Worm (Caenorhabditis elegans): ENCODE measurements around the gene ZK1307.9.

The ZK1307.9 gene

DNA sequence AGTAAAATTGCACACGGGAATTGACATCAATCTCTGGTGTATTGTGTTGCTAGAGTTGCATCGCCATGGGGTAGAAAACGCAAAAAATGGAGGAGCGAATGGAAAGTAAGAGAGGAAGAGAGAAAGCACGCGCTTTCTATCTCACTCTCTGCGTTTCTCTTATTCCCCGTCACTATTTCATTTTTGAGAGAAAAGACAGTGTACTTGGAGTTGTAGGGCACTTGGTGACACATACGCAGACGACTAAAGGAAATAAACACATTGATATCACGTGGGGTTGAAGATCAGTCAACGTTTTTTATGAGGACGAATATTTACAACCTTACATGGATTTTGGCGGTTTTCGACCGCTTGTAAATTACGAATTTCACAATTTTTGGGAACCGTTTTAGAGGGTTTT lies 45.9 kb upstream of the ZK1307.9 start (continued):
- TF ChIP-seq fkh-10 (GFP tag; optimal IDR thresholded peaks at IDR 0.05), result peak; percentile 69
- peak; percentile 95 to 100 for TF ChIP-seq mdl-1 (tag; optimal IDR thresholded peaks at IDR 0.05)
- TF ChIP-seq ces-1 (GFP tag; optimal IDR thresholded peaks at IDR 0.05), result no peak
- peak; percentile 75 for TF ChIP-seq ama-1 (optimal IDR thresholded peaks at IDR 0.05)
- peak; percentile 93 for TF ChIP-seq irx-1 (tag; optimal IDR thresholded peaks at IDR 0.05)

DNA sequence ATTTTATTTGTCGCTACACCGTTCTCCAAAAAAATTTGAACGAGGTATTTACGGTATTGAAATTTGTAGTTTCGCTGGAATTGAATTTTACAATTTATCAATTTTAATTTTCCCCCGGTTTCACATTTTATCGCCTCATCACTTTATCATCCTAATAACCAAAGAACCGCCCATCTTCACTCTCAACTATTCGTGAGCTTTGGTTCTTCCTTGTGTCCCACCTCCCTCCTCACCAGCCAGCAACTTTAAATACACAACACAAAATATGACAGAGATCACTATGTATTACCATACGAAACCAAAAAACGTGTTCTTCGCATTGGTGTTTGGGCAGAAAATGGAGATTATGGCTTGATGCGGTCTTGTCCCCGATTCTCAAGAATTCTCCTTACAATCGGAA lies 45.2 kb upstream of the ZK1307.9 start:
- TF ChIP-seq unc-98 (GFP tag; IDR thresholded peaks at IDR 0.05) (no peak), C34B4.2 (tag; optimal IDR thresholded peaks at IDR 0.05) (no peak), alr-1 (tag; optimal IDR thresholded peaks at IDR 0.05; ENCODE audit: borderline replicate concordance) (no peak), F16B12.6 (tag; optimal IDR thresholded peaks at IDR 0.05) (no peak), lin-15B (tag; optimal IDR thresholded peaks at IDR 0.05) (no peak), pqm-1 (tag; optimal IDR thresholded peaks at IDR 0.05) (no peak), dpl-1 (GFP tag; optimal IDR thresholded peaks at IDR 0.05) (peak in 1 of 3 experiments; percentile 10), unc-130 (tag; optimal IDR thresholded peaks at IDR 0.05) (no peak), unc-62 (GFP tag; optimal IDR thresholded peaks at IDR 0.05) (no peak), irx-1 (tag; optimal IDR thresholded peaks at IDR 0.05) (no peak), nhr-84 (tag; optimal IDR thresholded peaks at IDR 0.05) (no peak), ceh-88 (GFP tag; IDR thresholded peaks at IDR 0.05) (no peak), fos-1 (tag; optimal IDR thresholded peaks at IDR 0.05) (no peak), C16A3.4 (tag; optimal IDR thresholded peaks at IDR 0.05) (peak; percentile 14), lin-35 (GFP tag; optimal IDR thresholded peaks at IDR 0.05) (peak in 1 of 2 experiments; percentile 65), skn-1 (tag; optimal IDR thresholded peaks at IDR 0.05) (no peak), nhr-12 (tag; optimal IDR thresholded peaks at IDR 0.05) (no peak), vab-15 (tag; optimal IDR thresholded peaks at IDR 0.05) (no peak), ama-1 (optimal IDR thresholded peaks at IDR 0.05) (peak; percentile 45), nhr-28 (tag; optimal IDR thresholded peaks at IDR 0.05) (no peak), ceh-90 (tag; optimal IDR thresholded peaks at IDR 0.05) (no peak), lir-3 (tag; optimal IDR thresholded peaks at IDR 0.05; ENCODE audit: poor library complexity) (no peak), nhr-85 (tag) (no peak), egl-13 (tag; optimal IDR thresholded peaks at IDR 0.05) (no peak), sox-4 (tag; optimal IDR thresholded peaks at IDR 0.05) (no peak), nhr-90 (tag; optimal IDR thresholded peaks at IDR 0.05; ENCODE audit: poor library complexity) (no peak), ceh-82 (tag; optimal IDR thresholded peaks at IDR 0.05) (no peak), dsc-1 (tag; optimal IDR thresholded peaks at IDR 0.05) (no peak), jun-1 (tag; optimal IDR thresholded peaks at IDR 0.05) (no peak), elt-2 (tag; optimal IDR thresholded peaks at IDR 0.05) (peak; percentile 0), mep-1 (tag; optimal IDR thresholded peaks at IDR 0.05) (no peak), blmp-1 (tag; optimal IDR thresholded peaks at IDR 0.05) (peak; percentile 44), ztf-11 (tag; optimal IDR thresholded peaks at IDR 0.05) (no peak), egl-27 (tag; optimal IDR thresholded peaks at IDR 0.05) (no peak), ets-5 (GFP tag; IDR thresholded peaks at IDR 0.05) (no peak), rnt-1 (tag; optimal IDR thresholded peaks at IDR 0.05) (no peak), lsy-2 (tag; optimal IDR thresholded peaks at IDR 0.05) (peak in 1 of 2 experiments; percentile 4), hlh-4 (tag; optimal IDR thresholded peaks at IDR 0.05) (no peak), unc-86 (tag; optimal IDR thresholded peaks at IDR 0.05) (no peak), nhr-47 (tag; optimal IDR thresholded peaks at IDR 0.05) (no peak), xbp-1 (tag; optimal IDR thresholded peaks at IDR 0.05) (no peak), nhr-76 (tag; optimal IDR thresholded peaks at IDR 0.05) (no peak), snpc-4 (tag; optimal IDR thresholded peaks at IDR 0.05) (no peak), ceh-63 (GFP tag; optimal IDR thresholded peaks at IDR 0.05) (no peak), sptf-1 (tag; optimal IDR thresholded peaks at IDR 0.05) (no peak), mef-2 (tag; optimal IDR thresholded peaks at IDR 0.05) (no peak), C04F5.9 (tag; optimal IDR thresholded peaks at IDR 0.05) (no peak), lin-13 (GFP tag; optimal IDR thresholded peaks at IDR 0.05) (no peak), zag-1 (tag; optimal IDR thresholded peaks at IDR 0.05) (no peak), mab-9 (GFP tag; IDR thresholded peaks at IDR 0.05) (no peak)

Data from whole organism, L1 larva.